Worm (Caenorhabditis elegans) whole organism, L1 larva: ENCODE measurements around the gene mtm-3.

ENCODE experiments used
- C16A3.4 ChIP-seq: fragments of 150-350 bp; optimal IDR thresholded peaks from 2 replicates; lab custom pipeline; 2014; ENCODE audit warnings: missing biosample characterization, missing genetic modification characterization
- ces-1 ChIP-seq: fragments of 150-350 bp; optimal IDR thresholded peaks from 2 replicates; lab custom pipeline; 2014; ENCODE audit warnings: missing biosample characterization, missing genetic modification reagents, missing genetic modification characterization
- efl-1 ChIP-seq, 4 experiments: fragments of 150-350 bp; optimal IDR thresholded peaks in 3 of 4; peaks in 1 of 4; 1 replicate in 1 of 4; 2 replicates in 3 of 4; lab custom pipeline; 2014; ENCODE audit warnings: missing biosample characterization in 2 of 4, missing genetic modification characterization in 2 of 4, missing genetic modification reagents in 2 of 4
- elt-2 ChIP-seq: sonication (generic microtip); optimal IDR thresholded peaks from 2 replicates; lab custom pipeline; 2016; ENCODE audit warnings: missing genetic modification characterization, mild to moderate bottlenecking, inconsistent platforms, missing compliant biosample characterization, missing genetic modification reagents
- hlh-17 ChIP-seq: fragments of 200-800 bp; sonication (Bioruptor generic); optimal IDR thresholded peaks from 2 replicates; lab custom pipeline; 2018; ENCODE audit warnings: missing genetic modification characterization, mild to moderate bottlenecking, missing compliant biosample characterization, moderate library complexity, borderline replicate concordance
- lin-14 ChIP-seq: fragments of 200-800 bp; sonication (Bioruptor generic); optimal IDR thresholded peaks from 2 replicates; lab custom pipeline; 2018; ENCODE audit warnings: mild to moderate bottlenecking, missing genetic modification characterization, moderate library complexity, missing compliant biosample characterization
- lin-15B ChIP-seq: fragments of 150-350 bp; sonication (generic microtip); optimal IDR thresholded peaks from 3 replicates; lab custom pipeline; 2014; ENCODE audit warnings: missing biosample characterization, missing genetic modification characterization
- mab-9 ChIP-seq: fragments of 200-800 bp; sonication (Bioruptor generic); IDR thresholded peaks from 2 replicates; pipeline ENCODE4 v1.3.6; 2022; ENCODE audit warnings: missing genetic modification reagents, missing genetic modification characterization, missing compliant biosample characterization
- mef-2 ChIP-seq: fragments of 150-350 bp; optimal IDR thresholded peaks from 2 replicates; lab custom pipeline; 2014; ENCODE audit warnings: missing biosample characterization, missing genetic modification characterization
- mep-1 ChIP-seq: fragments of 150-350 bp; optimal IDR thresholded peaks from 2 replicates; lab custom pipeline; 2014; ENCODE audit warnings: missing biosample characterization, missing genetic modification characterization
- nhr-20 ChIP-seq: sonication (generic microtip); optimal IDR thresholded peaks from 2 replicates; lab custom pipeline; 2016; ENCODE audit warnings: mild to moderate bottlenecking, missing genetic modification characterization, missing compliant biosample characterization
- skn-1 ChIP-seq: fragments of 150-350 bp; optimal IDR thresholded peaks from 2 replicates; lab custom pipeline; 2014; ENCODE audit warnings: missing biosample characterization, missing genetic modification characterization
- tlp-1 ChIP-seq: fragments of 150-350 bp; optimal IDR thresholded peaks from 2 replicates; lab custom pipeline; 2014; ENCODE audit warnings: missing biosample characterization, missing genetic modification characterization
- unc-30 ChIP-seq: sonication (generic microtip); optimal IDR thresholded peaks from 2 replicates; lab custom pipeline; 2017; ENCODE audit warnings: missing biosample characterization, missing genetic modification characterization
- unc-62 ChIP-seq: fragments of 150-350 bp; optimal IDR thresholded peaks from 2 replicates; lab custom pipeline; 2014; ENCODE audit warnings: missing biosample characterization, missing genetic modification reagents, missing genetic modification characterization
- unc-98 ChIP-seq: fragments of 200-800 bp; sonication (Bioruptor generic); IDR thresholded peaks from 2 replicates; pipeline ENCODE4 v1.3.6; 2022; ENCODE audit warnings: missing genetic modification characterization, missing compliant biosample characterization
- zag-1 ChIP-seq: fragments of 150-350 bp; optimal IDR thresholded peaks from 2 replicates; lab custom pipeline; 2014; ENCODE audit warnings: missing biosample characterization, missing genetic modification characterization
- zip-4 ChIP-seq: fragments of 200-800 bp; sonication (Bioruptor generic); optimal IDR thresholded peaks from 2 replicates; lab custom pipeline; 2018; ENCODE audit warnings: mild to moderate bottlenecking, missing genetic modification characterization, moderate library complexity, missing compliant biosample characterization
- ztf-4 ChIP-seq: fragments of 150-350 bp; optimal IDR thresholded peaks from 2 replicates; lab custom pipeline; 2014; ENCODE audit warnings: missing biosample characterization, missing genetic modification characterization

Gene mtm-3

DNA sequence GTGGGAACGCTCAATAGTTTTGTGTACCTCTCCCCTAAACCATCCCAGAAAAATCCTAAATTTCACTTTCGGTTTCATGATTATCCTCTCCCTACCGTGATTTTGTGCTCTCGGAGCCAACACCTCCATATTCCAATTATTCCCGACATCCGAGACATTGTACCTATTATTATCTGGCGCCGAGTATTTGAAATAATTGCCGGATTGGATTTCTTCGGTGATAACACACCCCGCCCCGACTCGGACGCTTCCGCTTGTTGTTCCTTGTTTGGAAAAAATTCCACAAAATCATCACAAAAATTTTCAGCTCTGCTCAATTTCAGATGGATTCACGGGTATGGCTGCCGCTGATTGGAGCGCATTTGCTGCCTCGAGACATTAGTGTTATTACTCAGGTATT lies 55.1 kb downstream of the mtm-3 start, which contains the start of gene lin-48:
Gene lin-48 (plus strand): TSS at position 301 of the 400 bp plus-strand sequence.
- TF ChIP-seq unc-98 (no peak), zag-1 (tag; lab: Kevin White, UChicago) (no peak), skn-1 (tag; lab: Kevin White, UChicago) (no peak)

DNA sequence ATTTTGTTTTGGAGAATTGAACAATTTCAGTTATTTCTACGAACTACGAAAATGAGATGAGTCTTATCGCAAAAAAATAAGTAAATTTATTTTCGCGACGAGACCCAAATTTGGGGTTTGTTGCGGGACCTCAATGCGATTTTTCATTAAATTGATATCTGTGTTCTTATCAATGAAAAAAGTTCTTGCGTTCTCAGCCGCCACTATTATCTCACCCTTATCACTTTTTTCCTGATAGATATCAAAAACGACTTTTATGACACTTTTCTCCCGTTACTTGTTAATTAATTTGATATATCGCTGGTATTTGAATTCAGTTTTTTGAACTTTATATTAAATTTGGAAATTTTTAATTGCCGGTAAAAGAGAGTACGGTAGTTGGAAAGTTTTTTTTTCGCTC lies 56.9 kb downstream of the mtm-3 start:
- TF ChIP-seq lin-15B (tag; lab: Kevin White, UChicago) (no peak), zip-4 (GFP tag; lab: Kevin White, UChicago) (no peak), nhr-20 (tag; lab: Kevin White, UChicago) (no peak), elt-2 (tag; lab: Kevin White, UChicago) (no peak), lin-14 (GFP tag; lab: Kevin White, UChicago) (no peak), mab-9 (GFP tag; lab: Robert Waterston, UW) (no peak), tlp-1 (no peak), C16A3.4 (tag; lab: Kevin White, UChicago) (no peak), mef-2 (tag; lab: Kevin White, UChicago) (no peak), ztf-4 (tag; lab: Kevin White, UChicago) (no peak), efl-1 (optimal IDR thresholded peaks at IDR 0.05; lab: Kevin White, UChicago) (no peak), efl-1 (GFP tag; optimal IDR thresholded peaks at IDR 0.05 in 1 of 2; lab: Kevin White, UChicago) (no peak), mep-1 (tag; lab: Kevin White, UChicago) (no peak), unc-30 (no peak), hlh-17 (GFP tag; lab: Kevin White, UChicago) (no peak), ces-1 (GFP tag; lab: Kevin White, UChicago) (no peak)

DNA sequence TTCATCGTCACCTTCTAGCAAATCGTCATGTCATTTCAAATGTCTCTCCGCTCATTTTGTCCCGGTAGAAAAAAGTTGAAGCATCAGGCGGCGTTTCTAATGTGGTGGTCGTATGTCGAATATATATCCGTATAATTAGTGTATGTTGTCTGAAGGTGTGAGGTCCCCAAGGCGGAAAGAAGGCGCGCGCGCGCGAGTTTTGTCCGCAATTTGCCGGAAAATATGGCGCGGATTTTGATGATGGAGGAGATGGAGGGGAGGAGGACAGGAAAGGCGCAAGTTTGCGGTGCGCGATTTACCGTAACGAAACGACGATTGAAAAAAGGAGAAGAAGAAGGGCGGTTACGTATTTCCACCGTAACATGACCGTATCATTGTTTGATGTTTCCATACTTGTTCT lies 58.2 kb downstream of the mtm-3 start:
- TF ChIP-seq unc-62 (GFP tag; lab: Kevin White, UChicago), result no peak
